Worm (Caenorhabditis elegans) whole organism, L4 larva: ENCODE measurements around the gene spo-11.
"Not testable (repeated sequence)": the region's sequence is repeated elsewhere in the genome, so short reads cannot be mapped to it uniquely, and the experiment has no call there.

Experiments
- R02D3.7 ChIP-seq: fragments of 150-350 bp; sonication (generic microtip); optimal IDR thresholded peaks from 3 replicates; lab custom pipeline; 2014; ENCODE audit warnings: missing biosample characterization, missing genetic modification characterization
- Y5F2A.4 ChIP-seq: fragments of 200-800 bp; sonication (Bioruptor generic); optimal IDR thresholded peaks from 2 replicates; lab custom pipeline; 2018; ENCODE audit warnings: mild to moderate bottlenecking, missing genetic modification characterization, missing compliant biosample characterization
- ZK337.2 ChIP-seq: fragments of 200-800 bp; sonication (Bioruptor generic); IDR thresholded peaks from 2 replicates; pipeline ENCODE4 v1.3.6; 2022; ENCODE audit warnings: missing genetic modification reagents, missing genetic modification characterization, missing compliant biosample characterization
- ZK546.5 ChIP-seq, 2 experiments: sonication (generic microtip); optimal IDR thresholded peaks; 2 replicates each; lab custom pipeline; 2017; ENCODE audit warnings: missing biosample characterization in 2 of 2, missing genetic modification characterization in 2 of 2
- aly-2 ChIP-seq: sonication (generic microtip); optimal IDR thresholded peaks from 2 replicates; lab custom pipeline; 2018; ENCODE audit warnings: missing biosample characterization, missing genetic modification characterization
- ama-1 ChIP-seq: fragments of 150-350 bp; optimal IDR thresholded peaks from 2 replicates; lab custom pipeline; 2014; ENCODE audit warnings: inconsistent platforms, mixed read lengths
- ceh-28 ChIP-seq: fragments of 150-350 bp; optimal IDR thresholded peaks from 2 replicates; lab custom pipeline; 2014; ENCODE audit warnings: missing biosample characterization, missing genetic modification reagents, missing genetic modification characterization
- ceh-82 ChIP-seq: sonication (generic microtip); optimal IDR thresholded peaks from 2 replicates; lab custom pipeline; 2017; ENCODE audit warnings: missing biosample characterization, missing genetic modification characterization
- daf-16 ChIP-seq, 3 experiments: sonication (generic microtip); optimal IDR thresholded peaks; 2 replicates each; lab custom pipeline; 2016 to 2017; ENCODE audit warnings: missing genetic modification characterization in 3 of 3, missing genetic modification reagents in 3 of 3, mild to moderate bottlenecking in 2 of 3, missing compliant biosample characterization in 2 of 3, missing biosample characterization in 1 of 3, moderate library complexity in 1 of 3
- daf-8 ChIP-seq: fragments of 200-800 bp; sonication (Bioruptor generic); IDR thresholded peaks from 2 replicates; pipeline ENCODE4 v1.3.6; 2022; ENCODE audit warnings: missing genetic modification characterization, missing compliant biosample characterization
- dmd-6 ChIP-seq: fragments of 200-800 bp; sonication (Bioruptor generic); IDR thresholded peaks from 2 replicates; pipeline ENCODE4 v1.3.6; 2022; ENCODE audit warnings: missing genetic modification reagents, missing genetic modification characterization, missing compliant biosample characterization
- duxl-1 ChIP-seq: sonication (generic microtip); optimal IDR thresholded peaks from 2 replicates; lab custom pipeline; 2016; ENCODE audit warnings: mild to moderate bottlenecking, missing genetic modification characterization, moderate library complexity, missing compliant biosample characterization; ENCODE audit not compliant: poor library complexity
- egl-27 ChIP-seq: sonication (generic microtip); optimal IDR thresholded peaks from 3 replicates; lab custom pipeline; 2017; ENCODE audit warnings: missing biosample characterization, missing genetic modification reagents, missing genetic modification characterization
- hlh-11 ChIP-seq: fragments of 200-800 bp; sonication (Bioruptor generic); optimal IDR thresholded peaks from 2 replicates; lab custom pipeline; 2018; ENCODE audit warnings: mild to moderate bottlenecking, missing genetic modification characterization, missing compliant biosample characterization
- hlh-30 ChIP-seq: sonication (generic microtip); optimal IDR thresholded peaks from 2 replicates; lab custom pipeline; 2017; ENCODE audit warnings: antibody characterized with exemption, mild to moderate bottlenecking, missing genetic modification characterization, missing compliant biosample characterization; ENCODE audit not compliant: insufficient read depth
- lim-7 ChIP-seq: fragments of 200-800 bp; sonication (Bioruptor generic); IDR thresholded peaks from 2 replicates; pipeline ENCODE4 v1.3.6; 2022; ENCODE audit warnings: missing genetic modification characterization, missing compliant biosample characterization
- lin-1 ChIP-seq: fragments of 200-800 bp; sonication (Bioruptor generic); IDR thresholded peaks from 2 replicates; pipeline ENCODE4 v1.3.6; 2022; ENCODE audit warnings: missing genetic modification reagents, missing genetic modification characterization, missing compliant biosample characterization
- lin-29 ChIP-seq: fragments of 200-800 bp; sonication (Bioruptor generic); IDR thresholded peaks from 2 replicates; pipeline ENCODE4 v1.3.6; 2022; ENCODE audit warnings: missing genetic modification reagents, missing genetic modification characterization, missing compliant biosample characterization
- lin-39 ChIP-seq: fragments of 150-350 bp; optimal IDR thresholded peaks from 2 replicates; lab custom pipeline; 2014; ENCODE audit warnings: missing biosample characterization, missing genetic modification reagents, missing genetic modification characterization
- lir-3 ChIP-seq: sonication (generic microtip); optimal IDR thresholded peaks from 2 replicates; lab custom pipeline; 2016; ENCODE audit warnings: mild to moderate bottlenecking, missing genetic modification characterization, missing compliant biosample characterization
- mep-1 ChIP-seq: fragments of 150-350 bp; sonication (generic microtip); optimal IDR thresholded peaks from 3 replicates; lab custom pipeline; 2014; ENCODE audit warnings: missing biosample characterization, missing genetic modification characterization
- mxl-2 ChIP-seq: fragments of 200-800 bp; sonication (Bioruptor generic); conservative IDR thresholded peaks from 2 replicates; pipeline ENCODE4 v1.3.6; 2022; ENCODE audit warnings: missing genetic modification reagents, missing genetic modification characterization, missing compliant biosample characterization
- mxl-3 ChIP-seq: fragments of 200-800 bp; sonication (Bioruptor generic); optimal IDR thresholded peaks from 2 replicates; lab custom pipeline; 2018; ENCODE audit warnings: mild to moderate bottlenecking, missing genetic modification characterization, missing compliant biosample characterization
- nhr-10 ChIP-seq: fragments of 150-350 bp; optimal IDR thresholded peaks from 2 replicates; lab custom pipeline; 2014; ENCODE audit warnings: missing biosample characterization, missing genetic modification characterization
- nhr-102 ChIP-seq: sonication (generic microtip); optimal IDR thresholded peaks from 2 replicates; lab custom pipeline; 2016; ENCODE audit warnings: mild to moderate bottlenecking, missing genetic modification characterization, moderate library complexity, missing compliant biosample characterization
- nhr-28 ChIP-seq: fragments of 150-350 bp; optimal IDR thresholded peaks from 2 replicates; lab custom pipeline; 2014; ENCODE audit warnings: missing biosample characterization, missing genetic modification characterization
- nhr-41 ChIP-seq: fragments of 200-800 bp; sonication (Bioruptor generic); IDR thresholded peaks from 2 replicates; pipeline ENCODE4 v1.3.6; 2022; ENCODE audit warnings: missing genetic modification reagents, missing genetic modification characterization, missing compliant biosample characterization
- nhr-42 ChIP-seq: fragments of 200-800 bp; sonication (Bioruptor generic); IDR thresholded peaks from 2 replicates; pipeline ENCODE4 v1.3.6; 2022; ENCODE audit warnings: missing genetic modification characterization, missing compliant biosample characterization
- pha-4 ChIP-seq, 2 experiments: fragments of 150-350 bp in 1 of 2; fragments of 200-800 bp in 1 of 2; sonication (Bioruptor generic) in 1 of 2; IDR thresholded peaks in 1 of 2; optimal IDR thresholded peaks in 1 of 2; 2 replicates each; pipeline versions ENCODE4 v1.3.6 to Lab custom; 2014 to 2022; ENCODE audit warnings: missing genetic modification characterization in 2 of 2, missing genetic modification reagents in 2 of 2, missing biosample characterization in 1 of 2, missing compliant biosample characterization in 1 of 2
- rbr-2 ChIP-seq: sonication (generic microtip); optimal IDR thresholded peaks from 2 replicates; lab custom pipeline; 2016; ENCODE audit warnings: missing genotype, missing genetic modification characterization, missing compliant biosample characterization
- sdz-12 ChIP-seq: fragments of 200-800 bp; sonication (Bioruptor generic); optimal IDR thresholded peaks from 2 replicates; lab custom pipeline; 2018; ENCODE audit warnings: mild to moderate bottlenecking, missing genetic modification characterization, missing compliant biosample characterization
- skn-1 ChIP-seq: fragments of 150-350 bp; optimal IDR thresholded peaks from 2 replicates; lab custom pipeline; 2014; ENCODE audit warnings: missing biosample characterization, missing genetic modification characterization
- spr-3 ChIP-seq: fragments of 200-800 bp; sonication (Bioruptor generic); optimal IDR thresholded peaks from 2 replicates; lab custom pipeline; 2018; ENCODE audit warnings: mild to moderate bottlenecking, missing genetic modification characterization, missing compliant biosample characterization
- unc-62 ChIP-seq, 3 experiments: fragments of 150-350 bp in 1 of 3; sonication (generic microtip); optimal IDR thresholded peaks in 2 of 3; peaks in 1 of 3; 1 replicate in 1 of 3; 2 replicates in 2 of 3; lab custom pipeline; 2014 to 2017; ENCODE audit warnings: missing biosample characterization in 3 of 3, missing genetic modification characterization in 3 of 3, missing genetic modification reagents in 3 of 3, missing genotype in 1 of 3
- vab-7 ChIP-seq: fragments of 200-800 bp; sonication (Bioruptor generic); IDR thresholded peaks from 2 replicates; pipeline ENCODE4 v1.3.6; 2022; ENCODE audit warnings: missing genetic modification reagents, missing genetic modification characterization, missing compliant biosample characterization
- zfp-2 ChIP-seq: sonication (generic microtip); optimal IDR thresholded peaks from 2 replicates; lab custom pipeline; 2016; ENCODE audit warnings: mild to moderate bottlenecking, missing genetic modification characterization, missing compliant biosample characterization
- zfp-3 ChIP-seq: fragments of 200-800 bp; sonication (Bioruptor generic); conservative IDR thresholded peaks from 2 replicates; pipeline ENCODE4 v1.3.6; 2022; ENCODE audit warnings: missing genetic modification reagents, missing genetic modification characterization, missing compliant biosample characterization
- zip-11 ChIP-seq: fragments of 200-800 bp; sonication (Bioruptor generic); IDR thresholded peaks from 2 replicates; pipeline ENCODE4 v1.3.6; 2022; ENCODE audit warnings: missing genetic modification characterization, missing compliant biosample characterization

Gene spo-11

DNA sequence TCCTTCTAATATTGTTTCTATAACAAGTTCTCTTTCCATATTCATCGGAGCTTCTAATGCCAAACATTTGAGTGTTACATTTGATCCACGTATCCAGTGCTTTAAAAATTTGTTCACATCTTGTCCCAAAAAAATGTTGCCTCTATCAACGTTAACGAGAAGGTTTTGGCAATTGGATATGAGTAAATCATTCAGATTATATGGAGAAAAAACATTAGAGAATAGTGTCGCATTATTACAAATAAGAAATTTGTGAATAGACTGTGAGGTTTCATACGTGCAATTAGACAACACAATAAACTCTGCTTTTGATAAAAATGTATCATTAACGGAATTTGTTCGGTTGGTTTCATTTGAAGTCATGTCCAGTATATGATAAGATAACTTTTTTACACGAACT, 35.2 kb upstream of the spo-11 start, which contains the start of gene mboa-4:
Gene mboa-4, minus strand, starts transcription at position 101 of the 400 bp plus-strand sequence.
- TF ChIP-seq rbr-2 (no peak), nhr-41 (GFP tag; lab: Robert Waterston, UW) (no peak), dmd-6 (GFP tag; lab: Robert Waterston, UW) (no peak)

DNA sequence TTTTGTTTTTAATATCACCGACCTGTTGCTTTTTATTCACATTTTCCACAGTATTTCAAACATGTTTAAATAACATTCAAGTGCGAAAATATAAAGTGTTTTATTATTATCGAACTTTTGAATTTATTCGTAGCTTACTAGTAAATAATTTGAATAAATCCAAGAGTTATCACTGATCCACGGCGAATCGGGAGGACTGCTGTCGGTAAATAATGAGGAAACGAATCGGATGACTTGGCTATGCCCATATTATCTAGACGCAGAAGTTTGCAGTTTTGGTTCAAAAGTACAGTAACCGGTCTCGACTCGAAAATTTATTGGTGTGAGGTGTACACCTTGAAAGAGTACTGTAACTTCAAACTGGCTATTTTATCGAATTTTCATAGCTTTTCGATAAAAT, 31.9 kb upstream of the spo-11 start:
- TF ChIP-seq pha-4 (GFP tag; IDR thresholded peaks at IDR 0.05; lab: Robert Waterston, UW) (no peak), pha-4 (tag; optimal IDR thresholded peaks at IDR 0.05; lab: Kevin White, UChicago) (no peak), nhr-102 (no peak)

DNA sequence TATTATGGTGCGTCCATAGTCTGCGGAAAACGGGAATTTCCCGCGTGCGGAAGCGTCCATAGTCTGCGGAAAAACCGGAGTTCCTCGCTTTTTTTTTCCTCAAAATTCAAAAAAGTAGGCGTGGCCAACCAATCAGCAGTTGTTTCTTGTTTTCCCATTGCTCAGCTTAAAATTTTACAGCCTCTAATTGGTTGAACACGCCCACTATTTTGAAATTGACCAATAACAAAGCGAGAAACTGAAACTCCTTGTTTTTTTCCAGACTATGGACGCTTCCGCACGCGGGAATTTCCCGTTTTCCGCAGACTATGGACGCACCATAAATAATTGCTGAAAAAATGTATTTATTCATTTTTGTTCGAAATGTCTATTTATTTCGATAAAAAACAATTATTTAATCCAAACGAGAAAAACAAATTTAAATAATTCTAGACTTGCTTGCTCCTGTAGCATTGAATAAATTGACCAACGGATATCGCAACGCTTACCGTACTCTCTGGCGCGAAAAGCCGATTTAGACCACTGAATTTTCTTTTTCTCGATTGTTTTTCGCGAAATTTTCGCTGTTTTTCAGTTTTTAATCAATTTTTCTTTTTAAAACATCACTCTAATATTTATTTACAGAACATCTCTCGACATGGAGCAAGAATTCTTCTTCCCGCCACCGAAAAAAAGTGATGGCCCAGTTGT, 29.9 kb upstream of the spo-11 start, which contains the start of gene C08F8.3:
Gene C08F8.3, plus strand, starts transcription at position 620 of the 690 bp plus-strand sequence.
- TF ChIP-seq spr-3 (GFP tag; lab: Kevin White, UChicago); skn-1 (tag; lab: Kevin White, UChicago); Y5F2A.4 (GFP tag; lab: Kevin White, UChicago): not testable (repeated sequence)

DNA sequence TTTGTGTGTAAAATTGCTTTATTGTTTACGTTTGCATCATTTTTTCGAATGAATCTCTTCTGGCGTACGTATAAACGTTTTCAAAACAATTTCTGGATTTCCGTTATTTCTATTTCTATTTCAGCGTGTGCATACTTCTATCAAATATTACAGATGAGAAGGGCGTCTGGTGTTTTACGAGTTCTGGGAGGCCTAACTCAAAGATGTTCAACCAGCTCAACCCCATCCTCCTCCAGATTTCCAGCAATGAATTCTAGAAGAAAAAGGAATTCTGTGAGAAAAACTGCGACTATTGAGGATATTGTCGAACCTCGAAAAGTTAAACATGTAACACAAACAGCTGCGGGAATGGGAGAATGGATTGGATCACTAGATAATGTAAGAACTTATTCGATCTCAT, 26.2 kb upstream of the spo-11 start, which contains the start of gene C08F8.2:
Gene C08F8.2, plus strand, starts transcription at position 154 of the 400 bp plus-strand sequence.
- peak; percentile 67 for TF ChIP-seq ama-1 (lab: Kevin White, UChicago)
- peak in 1 of 2 experiments; percentile 25 for TF ChIP-seq unc-62 (GFP tag; optimal IDR thresholded peaks at IDR 0.05 in 1 of 2; lab: Kevin White, UChicago)
- no peak for TF ChIP-seq unc-62 (tag; optimal IDR thresholded peaks at IDR 0.05; lab: Kevin White, UChicago)
- TF ChIP-seq skn-1 (tag; lab: Kevin White, UChicago): no peak
- 0 out of 2 replicates have a peak, but pooled peaks have one; percentile 59 for TF ChIP-seq zfp-3
- TF ChIP-seq vab-7 (GFP tag; lab: Robert Waterston, UW): no peak
- TF ChIP-seq zfp-2 (tag; lab: Kevin White, UChicago): no peak
- TF ChIP-seq duxl-1 (tag; lab: Kevin White, UChicago): no peak
- no peak for TF ChIP-seq zip-11

DNA sequence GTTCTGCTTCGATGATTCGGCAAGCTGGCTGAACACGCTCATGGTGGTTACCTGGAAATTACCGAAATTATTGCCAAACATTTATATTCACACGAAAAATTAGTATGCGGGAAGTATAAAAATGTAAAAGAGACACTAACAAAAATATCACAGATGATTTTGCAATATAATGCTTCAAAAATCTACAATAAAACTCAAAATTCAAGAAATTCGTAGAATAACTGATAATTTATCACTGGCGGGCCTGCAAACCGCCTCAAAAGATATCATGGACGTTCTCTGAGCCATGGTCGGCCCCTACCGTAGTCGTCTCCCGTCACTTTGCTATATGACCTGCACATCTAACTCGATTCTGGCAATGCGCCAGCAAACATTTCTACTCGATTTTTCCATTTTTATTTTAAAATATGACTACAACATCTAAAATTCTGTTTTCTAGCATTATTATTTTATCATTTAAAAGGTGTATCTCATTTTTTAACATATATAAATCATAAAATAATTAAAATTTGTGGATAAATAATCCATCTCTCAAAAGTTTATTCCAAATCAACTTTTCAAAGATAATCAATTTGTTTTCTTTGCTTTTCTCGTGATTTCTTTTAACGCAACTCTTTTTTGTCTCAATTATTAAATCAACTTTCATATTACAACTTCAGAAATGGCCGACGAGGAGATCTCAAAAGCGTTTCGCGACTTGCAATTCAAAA, 24.9 kb upstream of the spo-11 start, which contains the start of the genes F01G4.6 and pfd-1:
Gene F01G4.6, minus strand, starts transcription at position 51 of the 710 bp plus-strand sequence.
Gene pfd-1, plus strand, starts transcription at position 660 of the 710 bp plus-strand sequence.
- TF ChIP-seq ZK337.2 (GFP tag; lab: Robert Waterston, UW): no peak
- TF ChIP-seq mep-1 (tag; lab: Kevin White, UChicago): peak; percentile 96
- TF ChIP-seq daf-16 (GFP tag; optimal IDR thresholded peaks at IDR 0.05; lab: Kevin White, UChicago): peak in 1 of 2 experiments; percentile 61
- TF ChIP-seq daf-16 (tag; optimal IDR thresholded peaks at IDR 0.05; lab: Kevin White, UChicago): peak; percentile 70
- no peak for TF ChIP-seq lim-7 (GFP tag; lab: Robert Waterston, UW)
- peak; percentile 48 for TF ChIP-seq mxl-3 (GFP tag; lab: Kevin White, UChicago)
- TF ChIP-seq Y5F2A.4 (GFP tag; lab: Kevin White, UChicago): no peak
- TF ChIP-seq lin-1: peak; percentile 90
- TF ChIP-seq ceh-28: no peak
- no peak for TF ChIP-seq aly-2
- TF ChIP-seq hlh-30 (tag; lab: Kevin White, UChicago): peak; percentile 89
- peak; percentile 30 for TF ChIP-seq sdz-12
- no peak for TF ChIP-seq daf-8 (GFP tag; lab: Robert Waterston, UW)
- peak; percentile 53 for TF ChIP-seq ama-1 (lab: Kevin White, UChicago)
- TF ChIP-seq nhr-42 (GFP tag; lab: Robert Waterston, UW): 0 out of 2 replicates have a peak, but pooled peaks have one; percentile 11
- no peak for TF ChIP-seq lir-3 (tag; lab: Kevin White, UChicago)
- TF ChIP-seq unc-62 (GFP tag; optimal IDR thresholded peaks at IDR 0.05 in 1 of 2; lab: Kevin White, UChicago): peak in 1 of 2 experiments; percentile 21
- TF ChIP-seq unc-62 (tag; optimal IDR thresholded peaks at IDR 0.05; lab: Kevin White, UChicago): no peak
- peak; percentile 99 for TF ChIP-seq ZK546.5 (tag; optimal IDR thresholded peaks at IDR 0.05; lab: Kevin White, UChicago)
- TF ChIP-seq R02D3.7 (tag; lab: Kevin White, UChicago): no peak
- no peak for TF ChIP-seq nhr-10 (tag; lab: Kevin White, UChicago)
- TF ChIP-seq egl-27: no peak
- peak; percentile 66; the same call in 1 of the 2 replicates for TF ChIP-seq mxl-2 (GFP tag; lab: Robert Waterston, UW)
- TF ChIP-seq ceh-82: no peak
- peak; percentile 92 for TF ChIP-seq hlh-11 (tag; lab: Kevin White, UChicago)
- TF ChIP-seq nhr-28 (tag; lab: Kevin White, UChicago): peak; percentile 87
- no peak for TF ChIP-seq lin-39
- no peak for TF ChIP-seq skn-1 (tag; lab: Kevin White, UChicago)
- TF ChIP-seq lin-29 (GFP tag; lab: Robert Waterston, UW): peak; percentile 71; the same call in 1 of the 2 replicates
